Fruit fly (Drosophila melanogaster) whole organism, embryonic: ENCODE results near the gene SoYb.

Experiments used
- CG12659 ChIP-seq: fragments of 200-800 bp; sonication (Bioruptor generic); optimal IDR thresholded peaks from 3 replicates; lab custom pipeline; 2017; ENCODE audit warnings: mild to moderate bottlenecking, missing biosample characterization, missing genetic modification reagents, missing genetic modification characterization
- CG16815 ChIP-seq: fragments of 200-800 bp; sonication (Bioruptor generic); optimal IDR thresholded peaks from 3 replicates; lab custom pipeline; 2017; ENCODE audit warnings: missing biosample characterization, mild to moderate bottlenecking, missing genetic modification characterization
- CG17186 ChIP-seq: fragments of 200-800 bp; sonication (Bioruptor generic); optimal IDR thresholded peaks from 3 replicates; lab custom pipeline; 2017; ENCODE audit warnings: missing biosample characterization, missing genetic modification reagents, missing genetic modification characterization
- CG3065 ChIP-seq: fragments of 200-800 bp; sonication (Bioruptor generic); optimal IDR thresholded peaks from 2 replicates; lab custom pipeline; 2016; ENCODE audit warnings: missing biosample characterization, missing genetic modification characterization
- CG34422 ChIP-seq: fragments of 200-800 bp; sonication (Bioruptor generic); IDR thresholded peaks from 3 replicates; pipeline ENCODE4 v1.3.6; 2022; ENCODE audit warnings: missing biosample characterization, missing genetic modification characterization
- HmgZ ChIP-seq: fragments of 200-800 bp; sonication (Bioruptor generic); optimal IDR thresholded peaks from 2 replicates; lab custom pipeline; 2018; ENCODE audit warnings: missing biosample characterization, mild to moderate bottlenecking, missing genetic modification characterization
- Nf-YA ChIP-seq: fragments of 200-800 bp; sonication (Bioruptor generic); IDR thresholded peaks from 2 replicates; pipeline ENCODE4 v1.3.6; 2022; ENCODE audit warnings: missing biosample characterization, missing genetic modification characterization
- crol ChIP-seq: fragments of 200-800 bp; sonication (Bioruptor generic); IDR thresholded peaks from 2 replicates; pipeline ENCODE4 v1.3.6; 2022; ENCODE audit warnings: missing biosample characterization, missing genetic modification characterization
- klu ChIP-seq: fragments of 200-800 bp; sonication (Bioruptor generic); IDR thresholded peaks from 2 replicates; pipeline ENCODE4 v1.3.6; 2022; ENCODE audit warnings: missing biosample characterization, missing genetic modification characterization
- tin ChIP-seq: fragments of 200-800 bp; sonication (Bioruptor generic); optimal IDR thresholded peaks from 3 replicates; lab custom pipeline; 2016; ENCODE audit warnings: missing biosample characterization, missing genetic modification characterization

dm6 chr2L:9954696-9955095 is 47.8 kb downstream of the SoYb start:
- no peak for TF ChIP-seq klu (GFP tag; lab: Robert Waterston, UW)
- no peak for TF ChIP-seq crol
- TF ChIP-seq CG12659 (GFP tag; lab: Kevin White, UChicago), result no peak
- no peak for TF ChIP-seq CG17186
- no peak for TF ChIP-seq CG34422 (GFP tag; lab: Robert Waterston, UW)
- no peak for TF ChIP-seq CG3065 (GFP tag; lab: Kevin White, UChicago)
- no peak for TF ChIP-seq Nf-YA (GFP tag; lab: Robert Waterston, UW)
- TF ChIP-seq tin, result no peak
- no peak for TF ChIP-seq CG16815 (GFP tag; lab: Kevin White, UChicago)
- no peak for TF ChIP-seq HmgZ
